Fruit fly (Drosophila melanogaster) whole organism, embryonic: ENCODE measurements around the gene Rab9.

ENCODE experiments used
- ATbp ChIP-seq: fragments of 200-800 bp; sonication (Bioruptor generic); optimal IDR thresholded peaks from 2 replicates; lab custom pipeline; 2017; ENCODE audit warnings: missing biosample characterization, mild to moderate bottlenecking, missing genetic modification characterization, missing genetic modification reagents
- C15 ChIP-seq: fragments of 200-800 bp; sonication (Bioruptor generic); IDR thresholded peaks from 3 replicates; pipeline ENCODE4 v1.3.6; 2022; ENCODE audit warnings: missing biosample characterization, missing genetic modification characterization
- CG10267 ChIP-seq: fragments of 200-800 bp; sonication (Bioruptor generic); optimal IDR thresholded peaks from 2 replicates; lab custom pipeline; 2018; ENCODE audit warnings: missing biosample characterization, mild to moderate bottlenecking, missing genetic modification characterization, moderate library complexity
- CG12236 ChIP-seq: fragments of 200-800 bp; sonication (Bioruptor generic); optimal IDR thresholded peaks from 2 replicates; lab custom pipeline; 2016; ENCODE audit warnings: missing biosample characterization, missing genetic modification characterization
- CG13775 ChIP-seq: fragments of 200-800 bp; sonication (Bioruptor generic); optimal IDR thresholded peaks from 3 replicates; lab custom pipeline; 2017; ENCODE audit warnings: missing biosample characterization, mild to moderate bottlenecking, missing genetic modification characterization
- CG14050 ChIP-seq: fragments of 200-800 bp; sonication (Bioruptor generic); IDR thresholded peaks from 3 replicates; pipeline ENCODE4 v1.3.6; 2022; ENCODE audit warnings: missing biosample characterization, missing genetic modification characterization
- CG2116 ChIP-seq: fragments of 200-800 bp; sonication (Bioruptor generic); optimal IDR thresholded peaks from 3 replicates; lab custom pipeline; 2018; ENCODE audit warnings: missing biosample characterization, mild to moderate bottlenecking, missing genetic modification characterization
- CG2202 ChIP-seq: fragments of 200-800 bp; sonication (Bioruptor generic); optimal IDR thresholded peaks from 2 replicates; lab custom pipeline; 2018; ENCODE audit warnings: missing biosample characterization, mild to moderate bottlenecking, missing genetic modification characterization
- CG2712 ChIP-seq: fragments of 200-800 bp; optimal IDR thresholded peaks from 3 replicates; lab custom pipeline; 2019; ENCODE audit warnings: missing biosample characterization, mild to moderate bottlenecking, missing genetic modification characterization, moderate library complexity
- CG3163 ChIP-seq: fragments of 200-800 bp; sonication (Bioruptor generic); optimal IDR thresholded peaks from 3 replicates; lab custom pipeline; 2016; ENCODE audit warnings: missing biosample characterization, missing genetic modification characterization
- CG33557 ChIP-seq: fragments of 200-800 bp; sonication (Bioruptor generic); optimal IDR thresholded peaks from 2 replicates; lab custom pipeline; 2019; ENCODE audit warnings: missing biosample characterization, mild to moderate bottlenecking, missing genetic modification characterization, moderate library complexity
- CG42726 ChIP-seq: fragments of 200-800 bp; sonication (Bioruptor generic); IDR thresholded peaks from 2 replicates; pipeline ENCODE4 v1.3.6; 2022; ENCODE audit warnings: missing biosample characterization, missing genetic modification characterization; ENCODE audit not compliant: partially characterized antibody
- CG6765 ChIP-seq: fragments of 200-800 bp; sonication (Bioruptor generic); optimal IDR thresholded peaks from 3 replicates; lab custom pipeline; 2017; ENCODE audit warnings: missing biosample characterization, mild to moderate bottlenecking, missing genetic modification characterization
- CG7556 ChIP-seq: fragments of 200-800 bp; sonication (Bioruptor generic); optimal IDR thresholded peaks from 2 replicates; lab custom pipeline; 2017; ENCODE audit warnings: missing biosample characterization, mild to moderate bottlenecking, missing genetic modification characterization
- CG7987 ChIP-seq: fragments of 200-800 bp; sonication (Bioruptor generic); optimal IDR thresholded peaks from 2 replicates; lab custom pipeline; 2018; ENCODE audit warnings: missing biosample characterization, mild to moderate bottlenecking, missing genetic modification characterization, moderate library complexity
- CG8089 ChIP-seq: fragments of 200-800 bp; sonication (Bioruptor generic); optimal IDR thresholded peaks from 3 replicates; lab custom pipeline; 2016; ENCODE audit warnings: missing biosample characterization, missing genetic modification characterization
- CG8388 ChIP-seq: fragments of 200-800 bp; sonication (Bioruptor generic); optimal IDR thresholded peaks from 2 replicates; lab custom pipeline; 2019; ENCODE audit warnings: missing biosample characterization, mild to moderate bottlenecking, missing genetic modification characterization, moderate library complexity
- CG9797 ChIP-seq: fragments of 200-800 bp; sonication (Bioruptor generic); optimal IDR thresholded peaks from 3 replicates; lab custom pipeline; 2018; ENCODE audit warnings: missing biosample characterization, mild to moderate bottlenecking, missing genetic modification characterization
- CG9932 ChIP-seq: fragments of 200-800 bp; sonication (Bioruptor generic); IDR thresholded peaks from 2 replicates; pipeline ENCODE4 v1.3.6; 2022; ENCODE audit warnings: missing biosample characterization, missing genetic modification characterization
- Camta ChIP-seq: fragments of 200-800 bp; sonication (Bioruptor generic); optimal IDR thresholded peaks from 2 replicates; lab custom pipeline; 2016; ENCODE audit warnings: missing biosample characterization, missing genetic modification characterization
- Dip2 ChIP-seq: fragments of 200-800 bp; sonication (Bioruptor generic); IDR thresholded peaks from 2 replicates; pipeline ENCODE4 v1.3.6; 2022; ENCODE audit warnings: missing biosample characterization, missing genetic modification characterization
- GATAe ChIP-seq: fragments of 200-800 bp; sonication (Bioruptor generic); conservative IDR thresholded peaks from 2 replicates; pipeline ENCODE4 v1.3.6; 2022; ENCODE audit warnings: missing biosample characterization, missing genetic modification characterization
- Hand ChIP-seq: fragments of 200-800 bp; sonication (Bioruptor generic); optimal IDR thresholded peaks from 2 replicates; lab custom pipeline; 2017; ENCODE audit warnings: mild to moderate bottlenecking, missing biosample characterization, missing genetic modification reagents, missing genetic modification characterization
- Hmx ChIP-seq: fragments of 200-800 bp; sonication (Bioruptor generic); optimal IDR thresholded peaks from 2 replicates; lab custom pipeline; 2016; ENCODE audit warnings: missing biosample characterization, missing genetic modification characterization
- NfI ChIP-seq: fragments of 200-800 bp; sonication (Bioruptor generic); optimal IDR thresholded peaks from 3 replicates; lab custom pipeline; 2018; ENCODE audit warnings: missing biosample characterization, mild to moderate bottlenecking, missing genetic modification characterization, moderate library complexity
- Oli ChIP-seq: fragments of 200-800 bp; sonication (Bioruptor generic); optimal IDR thresholded peaks from 2 replicates; lab custom pipeline; 2018; ENCODE audit warnings: missing biosample characterization, mild to moderate bottlenecking, missing genetic modification characterization, moderate library complexity
- Opbp ChIP-seq: fragments of 200-800 bp; sonication (Bioruptor generic); IDR thresholded peaks from 3 replicates; pipeline ENCODE4 v1.3.6; 2022; ENCODE audit warnings: missing biosample characterization, missing genetic modification characterization; ENCODE audit not compliant: partially characterized antibody
- Poxn ChIP-seq: fragments of 200-800 bp; sonication (Bioruptor generic); IDR thresholded peaks from 2 replicates; pipeline ENCODE4 v1.3.6; 2022; ENCODE audit warnings: missing biosample characterization, missing genetic modification characterization
- Sry-δ ChIP-seq: fragments of 200-800 bp; sonication (Bioruptor generic); optimal IDR thresholded peaks from 2 replicates; lab custom pipeline; 2016; ENCODE audit warnings: missing biosample characterization, missing genetic modification characterization
- Trl ChIP-seq, 3 experiments: fragments of >200 bp in 2 of 3; fragments of 200-800 bp in 1 of 3; sonication (Bioruptor generic) in 1 of 3; optimal IDR thresholded peaks; 2 replicates in 1 of 3; 3 replicates in 2 of 3; lab custom pipeline; 2016 to 2017; ENCODE audit warnings: missing biosample characterization in 1 of 3, missing genetic modification characterization in 1 of 3
- abd-A ChIP-seq: fragments of 200-800 bp; sonication (Bioruptor generic); optimal IDR thresholded peaks from 3 replicates; lab custom pipeline; 2019; ENCODE audit warnings: missing biosample characterization, mild to moderate bottlenecking, missing genetic modification characterization, moderate library complexity
- az2 ChIP-seq: fragments of 200-800 bp; sonication (Bioruptor generic); optimal IDR thresholded peaks from 3 replicates; lab custom pipeline; 2016; ENCODE audit warnings: missing biosample characterization, missing genetic modification characterization
- bab2 ChIP-seq: fragments of 200-800 bp; sonication (Bioruptor generic); optimal IDR thresholded peaks from 2 replicates; lab custom pipeline; 2016; ENCODE audit warnings: missing biosample characterization, missing genetic modification characterization
- crol ChIP-seq: fragments of 200-800 bp; sonication (Bioruptor generic); IDR thresholded peaks from 2 replicates; pipeline ENCODE4 v1.3.6; 2022; ENCODE audit warnings: missing biosample characterization, missing genetic modification characterization
- da ChIP-seq: fragments of 200-800 bp; sonication (Bioruptor generic); optimal IDR thresholded peaks from 2 replicates; lab custom pipeline; 2016; ENCODE audit warnings: missing biosample characterization, missing genetic modification characterization
- disco-r ChIP-seq: fragments of 200-800 bp; sonication (Bioruptor generic); optimal IDR thresholded peaks from 2 replicates; lab custom pipeline; 2016; ENCODE audit warnings: missing biosample characterization, missing genetic modification characterization
- ems ChIP-seq: fragments of 200-800 bp; sonication (Bioruptor generic); optimal IDR thresholded peaks from 3 replicates; lab custom pipeline; 2016; ENCODE audit warnings: missing biosample characterization, missing genetic modification characterization
- fd3F ChIP-seq: fragments of 200-800 bp; sonication (Bioruptor generic); optimal IDR thresholded peaks from 2 replicates; lab custom pipeline; 2018; ENCODE audit warnings: missing biosample characterization, mild to moderate bottlenecking, missing genetic modification characterization, moderate library complexity
- fu2 ChIP-seq: fragments of 200-800 bp; sonication (Bioruptor generic); optimal IDR thresholded peaks from 2 replicates; lab custom pipeline; 2016; ENCODE audit warnings: missing biosample characterization, missing genetic modification characterization
- insv ChIP-seq, 2 experiments: fragments of 200-800 bp; sonication (Bioruptor generic); optimal IDR thresholded peaks; 3 replicates each; lab custom pipeline; 2016 to 2018; ENCODE audit warnings: missing biosample characterization in 2 of 2, missing genetic modification characterization in 2 of 2
- kah ChIP-seq: fragments of 200-800 bp; sonication (Bioruptor generic); optimal IDR thresholded peaks from 2 replicates; lab custom pipeline; 2018; ENCODE audit warnings: missing biosample characterization, mild to moderate bottlenecking, missing genetic modification characterization
- knrl ChIP-seq: fragments of 200-800 bp; sonication (Bioruptor generic); IDR thresholded peaks from 3 replicates; pipeline ENCODE4 v1.3.6; 2022; ENCODE audit warnings: missing biosample characterization, missing genetic modification characterization; ENCODE audit not compliant: partially characterized antibody
- nau ChIP-seq: fragments of 200-800 bp; sonication (Bioruptor generic); optimal IDR thresholded peaks from 3 replicates; lab custom pipeline; 2017; ENCODE audit warnings: missing biosample characterization, mild to moderate bottlenecking, missing genetic modification characterization, missing genetic modification reagents
- onecut ChIP-seq: fragments of 200-800 bp; sonication (Bioruptor generic); IDR thresholded peaks from 2 replicates; pipeline ENCODE4 v1.3.6; 2022; ENCODE audit warnings: missing biosample characterization, missing genetic modification characterization
- sd ChIP-seq: fragments of 200-800 bp; sonication (Bioruptor generic); optimal IDR thresholded peaks from 3 replicates; lab custom pipeline; 2018; ENCODE audit warnings: missing biosample characterization, mild to moderate bottlenecking, missing genetic modification characterization, moderate library complexity
- ttk ChIP-seq: fragments of 200-800 bp; sonication (Bioruptor generic); IDR thresholded peaks from 2 replicates; pipeline ENCODE4 v2.1.2; 2022; ENCODE audit warnings: missing biosample characterization, missing genetic modification characterization
- vnd ChIP-seq: fragments of 200-800 bp; sonication (Bioruptor generic); IDR thresholded peaks from 3 replicates; pipeline ENCODE4 v1.3.6; 2022; ENCODE audit warnings: missing biosample characterization, missing genetic modification characterization; ENCODE audit not compliant: partially characterized antibody
- vvl ChIP-seq: fragments of 200-800 bp; sonication (Bioruptor generic); IDR thresholded peaks from 2 replicates; pipeline ENCODE4 v1.3.6; 2022; ENCODE audit warnings: missing biosample characterization, missing genetic modification characterization
- wdn ChIP-seq: fragments of 200-800 bp; sonication (Bioruptor generic); IDR thresholded peaks from 2 replicates; pipeline ENCODE4 v1.3.6; 2022; ENCODE audit warnings: missing biosample characterization, missing genetic modification characterization

The Rab9 gene

dm6 chr2L:19439598-19440230 lies 7.3 kb downstream of the Rab9 start (continued):
- TF ChIP-seq nau (GFP tag; lab: Kevin White, UChicago) (peak; percentile 57), ATbp (GFP tag; lab: Kevin White, UChicago) (peak; percentile 76), Poxn (GFP tag; lab: Robert Waterston, UW) (peak; percentile 66), ems (GFP tag; lab: Kevin White, UChicago) (peak; percentile 49), vnd (GFP tag; lab: Robert Waterston, UW) (no peak), Opbp (GFP tag; lab: Robert Waterston, UW) (no peak), GATAe (GFP tag; lab: Robert Waterston, UW) (no peak), CG7987 (GFP tag; lab: Kevin White, UChicago) (peak; percentile 59), CG42726 (GFP tag; lab: Robert Waterston, UW) (no peak), CG14050 (GFP tag; lab: Robert Waterston, UW) (peak; percentile 93), Oli (tag; lab: Kevin White, UChicago) (peak; percentile 86), knrl (GFP tag; lab: Robert Waterston, UW) (no peak), vvl (GFP tag; lab: Robert Waterston, UW) (peak; percentile 85), CG10267 (tag; lab: Kevin White, UChicago) (peak; percentile 57), CG6765 (GFP tag; lab: Kevin White, UChicago) (no peak), Hmx (no peak), CG8089 (GFP tag; lab: Kevin White, UChicago) (peak; percentile 54), wdn (GFP tag; lab: Robert Waterston, UW) (peak; percentile 86), Sry-δ (peak; percentile 9), ttk (GFP tag; lab: Robert Waterston, UW) (peak; percentile 77), CG8388 (GFP tag; lab: Kevin White, UChicago) (peak; percentile 87), da (GFP tag; lab: Kevin White, UChicago) (peak; percentile 73), CG2712 (tag; lab: Kevin White, UChicago) (peak; percentile 75), crol (GFP tag; lab: Robert Waterston, UW) (peak; percentile 10; the same call in 1 of the 2 replicates), CG7556 (peak; percentile 81), abd-A (no peak), CG9932 (GFP tag; lab: Robert Waterston, UW) (peak; percentile 63), CG9797 (GFP tag; lab: Kevin White, UChicago) (no peak), Trl (optimal IDR thresholded peaks at IDR 0.05; lab: Kevin White, UChicago) (no peak), Trl (GFP tag; optimal IDR thresholded peaks at IDR 0.05; lab: Kevin White, UChicago) (peak; percentile 59), insv (GFP tag; optimal IDR thresholded peaks at IDR 0.05; lab: Kevin White, UChicago) (peak; percentile 22 to 45), Hand (GFP tag; lab: Kevin White, UChicago) (no peak), CG2116 (GFP tag; lab: Kevin White, UChicago) (peak; percentile 59), CG33557 (GFP tag; lab: Kevin White, UChicago) (peak; percentile 45), fd3F (GFP tag; lab: Kevin White, UChicago) (peak; percentile 88), sd (tag; lab: Kevin White, UChicago) (peak; percentile 89), disco-r (peak; percentile 41), Camta (GFP tag; lab: Kevin White, UChicago) (peak; percentile 86), NfI (GFP tag; lab: Kevin White, UChicago) (peak; percentile 71), fu2 (GFP tag; lab: Kevin White, UChicago) (peak; percentile 13), CG2202 (tag; lab: Kevin White, UChicago) (peak; percentile 15), Dip2 (GFP tag; lab: Robert Waterston, UW) (no peak), kah (peak; percentile 34), az2 (peak; percentile 50), onecut (GFP tag; lab: Robert Waterston, UW) (peak; percentile 90), C15 (GFP tag; lab: Robert Waterston, UW) (no peak), CG12236 (GFP tag; lab: Kevin White, UChicago) (peak; percentile 24), CG13775 (GFP tag; lab: Kevin White, UChicago) (peak; percentile 74), bab2 (GFP tag; lab: Kevin White, UChicago) (peak; percentile 79), CG3163 (GFP tag; lab: Kevin White, UChicago) (peak; percentile 48)
